Worm (Caenorhabditis elegans) whole organism, L4 larva: ENCODE results near the gene F17A2.13.

Experiments
- F26F4.8 ChIP-seq: fragments of 200-800 bp; sonication (Bioruptor generic); conservative IDR thresholded peaks from 2 replicates; pipeline ENCODE4 v1.3.6; 2022; ENCODE audit warnings: missing genetic modification characterization, missing compliant biosample characterization
- Y105C5A.15 ChIP-seq: fragments of 200-800 bp; sonication (Bioruptor generic); IDR thresholded peaks from 2 replicates; pipeline ENCODE4 v1.3.6; 2022; ENCODE audit warnings: missing genetic modification characterization, missing compliant biosample characterization
- Y5F2A.4 ChIP-seq: fragments of 200-800 bp; sonication (Bioruptor generic); optimal IDR thresholded peaks from 2 replicates; lab custom pipeline; 2018; ENCODE audit warnings: mild to moderate bottlenecking, missing genetic modification characterization, missing compliant biosample characterization
- aly-2 ChIP-seq: sonication (generic microtip); optimal IDR thresholded peaks from 2 replicates; lab custom pipeline; 2018; ENCODE audit warnings: missing biosample characterization, missing genetic modification characterization
- ama-1 ChIP-seq: fragments of 150-350 bp; optimal IDR thresholded peaks from 2 replicates; lab custom pipeline; 2014; ENCODE audit warnings: inconsistent platforms, mixed read lengths
- arid-1 ChIP-seq: fragments of 200-800 bp; sonication (Bioruptor generic); conservative IDR thresholded peaks from 2 replicates; pipeline ENCODE4 v1.3.6; 2022; ENCODE audit warnings: missing genetic modification reagents, missing genetic modification characterization, missing compliant biosample characterization
- ceh-28 ChIP-seq: fragments of 150-350 bp; optimal IDR thresholded peaks from 2 replicates; lab custom pipeline; 2014; ENCODE audit warnings: missing biosample characterization, missing genetic modification reagents, missing genetic modification characterization
- ceh-44 ChIP-seq: fragments of 200-800 bp; sonication (Bioruptor generic); IDR thresholded peaks from 2 replicates; pipeline ENCODE4 v1.3.6; 2022; ENCODE audit warnings: missing genetic modification reagents, missing genetic modification characterization, missing compliant biosample characterization
- ces-1 ChIP-seq: fragments of 150-350 bp; sonication (generic microtip); optimal IDR thresholded peaks from 4 replicates; lab custom pipeline; 2014; ENCODE audit warnings: missing biosample characterization, missing genetic modification reagents, missing genetic modification characterization
- daf-16 ChIP-seq, 3 experiments: sonication (generic microtip); optimal IDR thresholded peaks; 2 replicates each; lab custom pipeline; 2016 to 2017; ENCODE audit warnings: missing genetic modification characterization in 3 of 3, missing genetic modification reagents in 3 of 3, mild to moderate bottlenecking in 2 of 3, missing compliant biosample characterization in 2 of 3, missing biosample characterization in 1 of 3, moderate library complexity in 1 of 3
- duxl-1 ChIP-seq: sonication (generic microtip); optimal IDR thresholded peaks from 2 replicates; lab custom pipeline; 2016; ENCODE audit warnings: mild to moderate bottlenecking, missing genetic modification characterization, moderate library complexity, missing compliant biosample characterization; ENCODE audit not compliant: poor library complexity
- fkh-10 ChIP-seq: fragments of 150-350 bp; optimal IDR thresholded peaks from 2 replicates; lab custom pipeline; 2014; ENCODE audit warnings: missing biosample characterization, missing genetic modification reagents, missing genetic modification characterization
- fos-1 ChIP-seq: fragments of 150-350 bp; optimal IDR thresholded peaks from 2 replicates; lab custom pipeline; 2014; ENCODE audit warnings: missing biosample characterization, missing genetic modification characterization
- gei-8 ChIP-seq: fragments of 200-800 bp; sonication (Bioruptor generic); optimal IDR thresholded peaks from 2 replicates; lab custom pipeline; 2018; ENCODE audit warnings: mild to moderate bottlenecking, missing genetic modification characterization, missing compliant biosample characterization
- hif-1 ChIP-seq, 2 experiments: sonication (generic microtip); optimal IDR thresholded peaks; 2 replicates each; lab custom pipeline; 2016 to 2017; ENCODE audit warnings: missing compliant biosample characterization in 2 of 2, missing genetic modification characterization in 2 of 2, missing genetic modification reagents in 2 of 2, missing genotype in 2 of 2, mild to moderate bottlenecking in 1 of 2
- hmg-1.1 ChIP-seq: fragments of 200-800 bp; sonication (Bioruptor generic); IDR thresholded peaks from 2 replicates; pipeline ENCODE4 v1.3.6; 2022; ENCODE audit warnings: missing genetic modification reagents, missing genetic modification characterization, missing compliant biosample characterization
- lin-38 ChIP-seq: fragments of 200-800 bp; sonication (Bioruptor generic); IDR thresholded peaks from 2 replicates; pipeline ENCODE4 v1.3.6; 2022; ENCODE audit warnings: missing genetic modification reagents, missing genetic modification characterization, missing compliant biosample characterization
- lir-3 ChIP-seq: sonication (generic microtip); optimal IDR thresholded peaks from 2 replicates; lab custom pipeline; 2016; ENCODE audit warnings: mild to moderate bottlenecking, missing genetic modification characterization, missing compliant biosample characterization
- madf-9 ChIP-seq: fragments of 200-800 bp; sonication (Bioruptor generic); conservative IDR thresholded peaks from 2 replicates; pipeline ENCODE4 v1.3.6; 2022; ENCODE audit warnings: missing genetic modification reagents, missing genetic modification characterization, missing compliant biosample characterization
- mes-2 ChIP-seq: sonication (generic microtip); optimal IDR thresholded peaks from 2 replicates; lab custom pipeline; 2016; ENCODE audit warnings: missing genotype, mild to moderate bottlenecking, missing genetic modification characterization, missing compliant biosample characterization; ENCODE audit not compliant: poor library complexity, severe bottlenecking
- mxl-2 ChIP-seq: fragments of 200-800 bp; sonication (Bioruptor generic); conservative IDR thresholded peaks from 2 replicates; pipeline ENCODE4 v1.3.6; 2022; ENCODE audit warnings: missing genetic modification reagents, missing genetic modification characterization, missing compliant biosample characterization
- mxl-3 ChIP-seq: fragments of 200-800 bp; sonication (Bioruptor generic); optimal IDR thresholded peaks from 2 replicates; lab custom pipeline; 2018; ENCODE audit warnings: mild to moderate bottlenecking, missing genetic modification characterization, missing compliant biosample characterization
- nhr-11 ChIP-seq: fragments of 150-350 bp; optimal IDR thresholded peaks from 2 replicates; lab custom pipeline; 2014; ENCODE audit warnings: missing biosample characterization, missing genetic modification characterization
- nhr-6 ChIP-seq: fragments of 150-350 bp; optimal IDR thresholded peaks from 2 replicates; lab custom pipeline; 2014; ENCODE audit warnings: missing biosample characterization, missing genetic modification characterization
- php-3 ChIP-seq: fragments of 200-800 bp; sonication (Bioruptor generic); IDR thresholded peaks from 2 replicates; pipeline ENCODE4 v1.3.6; 2022; ENCODE audit warnings: missing genetic modification reagents, missing genetic modification characterization, missing compliant biosample characterization
- rbr-2 ChIP-seq: sonication (generic microtip); optimal IDR thresholded peaks from 2 replicates; lab custom pipeline; 2016; ENCODE audit warnings: missing genotype, missing genetic modification characterization, missing compliant biosample characterization
- saeg-2 ChIP-seq: fragments of 200-800 bp; sonication (Bioruptor generic); IDR thresholded peaks from 2 replicates; pipeline ENCODE4 v1.3.6; 2022; ENCODE audit warnings: missing genetic modification reagents, missing genetic modification characterization, missing compliant biosample characterization
- snpc-4 ChIP-seq: fragments of 150-350 bp; optimal IDR thresholded peaks from 2 replicates; lab custom pipeline; 2014; ENCODE audit warnings: missing biosample characterization, missing genetic modification characterization
- unc-130 ChIP-seq: sonication (generic microtip); optimal IDR thresholded peaks from 2 replicates; lab custom pipeline; 2016; ENCODE audit warnings: missing genetic modification reagents, missing genetic modification characterization, missing compliant biosample characterization
- vab-7 ChIP-seq: fragments of 200-800 bp; sonication (Bioruptor generic); IDR thresholded peaks from 2 replicates; pipeline ENCODE4 v1.3.6; 2022; ENCODE audit warnings: missing genetic modification reagents, missing genetic modification characterization, missing compliant biosample characterization
- zag-1 ChIP-seq: fragments of 150-350 bp; optimal IDR thresholded peaks from 2 replicates; lab custom pipeline; 2014; ENCODE audit warnings: missing biosample characterization, missing genetic modification characterization
- zfp-3 ChIP-seq: fragments of 200-800 bp; sonication (Bioruptor generic); conservative IDR thresholded peaks from 2 replicates; pipeline ENCODE4 v1.3.6; 2022; ENCODE audit warnings: missing genetic modification reagents, missing genetic modification characterization, missing compliant biosample characterization
- ztf-11 ChIP-seq: fragments of 150-350 bp; optimal IDR thresholded peaks from 2 replicates; lab custom pipeline; 2014; ENCODE audit warnings: missing biosample characterization, missing genetic modification characterization
- ztf-7 ChIP-seq: fragments of 150-350 bp; optimal IDR thresholded peaks from 2 replicates; lab custom pipeline; 2014; ENCODE audit warnings: missing biosample characterization, missing genetic modification characterization

F17A2.13 gene

DNA sequence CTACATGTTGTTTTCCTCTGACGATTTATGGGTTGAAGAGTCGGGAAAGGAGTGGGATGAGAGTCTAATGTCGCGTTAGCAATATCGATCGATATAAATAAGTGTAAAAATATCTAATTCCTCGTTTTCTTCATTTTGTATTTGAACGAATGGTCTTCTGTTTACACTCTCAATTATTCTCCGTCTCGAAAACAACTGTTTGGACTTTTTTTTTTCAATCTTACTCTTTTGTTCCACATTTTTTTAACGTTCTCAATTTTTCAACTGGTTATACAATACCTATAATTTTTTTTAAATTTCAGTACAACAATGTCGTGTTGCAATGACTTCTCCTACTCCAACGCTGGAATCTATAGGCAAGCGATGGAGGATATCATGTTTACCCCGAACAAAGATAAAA is at the start of gene F17A2.13:
TSS of gene F17A2.13 (plus strand) at position 301 of the 400 bp plus-strand sequence.
- TF ChIP-seq mxl-2 (GFP tag; lab: Robert Waterston, UW), result no peak
- TF ChIP-seq Y105C5A.15, result no peak
- no peak for TF ChIP-seq aly-2 (tag; lab: Kevin White, UChicago)
- no peak for TF ChIP-seq snpc-4
- no peak for TF ChIP-seq ama-1
- TF ChIP-seq saeg-2 (GFP tag; lab: Robert Waterston, UW), result no peak

DNA sequence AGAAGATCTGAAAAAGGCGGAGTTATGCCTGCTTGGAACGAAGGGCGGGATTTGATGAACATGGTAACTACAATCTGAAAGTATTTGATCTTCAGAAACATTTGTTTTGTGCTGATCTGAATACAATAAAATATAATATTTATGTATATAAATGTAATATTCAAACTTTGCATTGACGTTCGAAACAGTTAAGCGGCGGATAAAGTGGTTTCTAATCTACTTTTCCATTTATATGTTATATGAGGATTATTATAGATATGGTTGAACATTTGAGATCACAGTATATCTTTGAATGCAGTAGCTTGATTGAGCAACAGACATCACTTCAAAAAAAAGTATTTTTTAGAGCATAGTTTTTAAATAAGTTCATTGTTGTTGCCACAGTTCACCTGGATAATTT is 47.6 kb upstream of the F17A2.13 start, which contains the start of gene H19J13.2:
TSS of gene H19J13.2 (minus strand) at position 101 of the 400 bp plus-strand sequence.
- no peak for TF ChIP-seq rbr-2 (tag; lab: Kevin White, UChicago)
- no peak for TF ChIP-seq fkh-10 (GFP tag; lab: Kevin White, UChicago)
- TF ChIP-seq unc-130, result no peak
- TF ChIP-seq Y5F2A.4 (GFP tag; lab: Kevin White, UChicago), result no peak
- no peak for TF ChIP-seq vab-7 (GFP tag; lab: Robert Waterston, UW)
- TF ChIP-seq gei-8 (GFP tag; lab: Kevin White, UChicago), result no peak
- TF ChIP-seq F26F4.8 (GFP tag; lab: Robert Waterston, UW), result no peak

DNA sequence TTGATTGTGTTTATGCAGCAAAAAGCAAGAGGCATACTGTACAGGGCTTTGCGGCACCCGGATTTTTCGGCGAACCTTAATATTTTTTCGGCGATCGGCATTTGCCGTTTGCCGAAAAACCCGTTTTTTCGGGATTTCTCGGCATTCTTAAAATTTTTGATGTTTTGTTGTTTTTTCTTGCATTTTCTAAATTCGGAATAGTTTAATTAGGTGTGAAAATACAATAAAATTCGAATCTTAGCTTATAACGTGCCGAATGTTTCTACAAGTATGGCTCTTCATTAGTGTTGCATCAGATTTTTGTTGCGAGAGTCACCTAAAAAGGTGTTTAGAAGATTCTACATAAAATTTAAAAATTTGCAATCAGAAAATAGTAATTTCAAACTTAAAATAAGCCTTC is 45.9 kb upstream of the F17A2.13 start, which contains the start of gene C04B4.6:
TSS of gene C04B4.6 (minus strand) at position 101 of the 400 bp plus-strand sequence.
- TF ChIP-seq lir-3 (tag; lab: Kevin White, UChicago) (no peak), daf-16 (GFP tag; optimal IDR thresholded peaks at IDR 0.05; lab: Kevin White, UChicago) (no peak), daf-16 (tag; optimal IDR thresholded peaks at IDR 0.05; lab: Kevin White, UChicago) (no peak), mxl-2 (GFP tag; lab: Robert Waterston, UW) (no peak), hif-1 (tag; optimal IDR thresholded peaks at IDR 0.05; lab: Kevin White, UChicago) (no peak), nhr-6 (no peak), ztf-11 (tag; lab: Kevin White, UChicago) (no peak), fos-1 (tag; lab: Kevin White, UChicago) (no peak), ama-1 (no peak), ces-1 (GFP tag; lab: Kevin White, UChicago) (no peak), fkh-10 (GFP tag; lab: Kevin White, UChicago) (no peak)

DNA sequence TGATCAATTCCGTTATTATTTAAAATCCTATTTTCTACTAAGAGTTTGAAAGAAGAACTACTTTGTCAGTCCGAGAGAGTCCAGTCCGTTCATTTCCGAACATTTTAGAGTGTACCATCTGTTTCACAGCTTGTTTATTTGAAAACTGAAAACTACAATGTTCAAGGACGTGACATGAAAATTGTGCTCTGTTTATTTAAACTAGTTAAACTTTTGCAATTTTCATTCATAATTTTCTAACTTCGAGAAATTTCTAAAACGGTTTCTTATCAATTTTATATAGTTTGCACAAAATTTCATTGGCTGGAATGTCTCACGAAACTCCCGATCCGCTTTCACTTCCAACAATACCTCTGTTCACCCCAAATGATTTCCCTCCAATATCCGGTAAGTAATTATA is 41.0 kb upstream of the F17A2.13 start, which contains the start of gene C04B4.1:
TSS of gene C04B4.1 (plus strand) at position 301 of the 400 bp plus-strand sequence.
- TF ChIP-seq hmg-1.1 (GFP tag; lab: Robert Waterston, UW) (no peak), nhr-11 (no peak), php-3 (GFP tag; lab: Robert Waterston, UW) (no peak), arid-1 (no peak), mes-2 (tag; lab: Kevin White, UChicago) (no peak), duxl-1 (no peak), zag-1 (no peak), ztf-11 (tag; lab: Kevin White, UChicago) (no peak), lin-38 (GFP tag; lab: Robert Waterston, UW) (no peak), madf-9 (GFP tag; lab: Robert Waterston, UW) (no peak), zfp-3 (GFP tag; lab: Robert Waterston, UW) (no peak), ceh-44 (GFP tag; lab: Robert Waterston, UW) (no peak), ceh-28 (tag; lab: Kevin White, UChicago) (no peak)

DNA sequence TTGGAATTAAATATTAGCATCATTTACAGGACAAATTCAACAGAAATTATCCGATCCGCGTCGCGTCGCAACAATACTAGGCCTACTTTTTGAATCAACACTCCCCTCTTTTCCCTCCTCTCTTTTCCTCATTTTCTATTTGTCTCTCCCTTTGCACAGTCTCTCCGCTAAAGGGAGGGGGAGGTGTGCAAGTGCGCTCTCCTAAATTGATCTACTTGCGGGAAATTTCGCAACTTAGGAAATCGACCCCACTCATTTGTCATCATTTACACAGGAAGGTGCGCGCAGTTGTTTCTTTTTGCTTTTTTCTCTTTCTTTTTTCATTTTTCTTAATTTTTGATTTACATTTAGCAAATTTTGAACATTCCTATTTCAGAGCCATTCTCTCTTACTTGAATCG is 38.5 kb upstream of the F17A2.13 start, which contains the start of gene C04B4.2:
TSS of gene C04B4.2 (plus strand) at position 371 of the 400 bp plus-strand sequence.
- TF ChIP-seq ztf-7 (tag; lab: Kevin White, UChicago) (no peak), lin-38 (GFP tag; lab: Robert Waterston, UW) (no peak), mxl-3 (no peak)
